Worm (Caenorhabditis elegans) whole organism, mixed stage, embryonic: Measurements from ENCODE around the gene alfa-1.

ENCODE experiments used
- ceh-43 ChIP-seq: fragments of 200-800 bp; sonication (Bioruptor generic); optimal IDR thresholded peaks from 2 replicates; lab custom pipeline; 2018; ENCODE audit warnings: mild to moderate bottlenecking, missing genetic modification characterization, moderate library complexity, missing compliant biosample characterization
- drap-1 ChIP-seq: fragments of 200-800 bp; sonication (Bioruptor generic); optimal IDR thresholded peaks from 3 replicates; lab custom pipeline; 2018; ENCODE audit warnings: mild to moderate bottlenecking, missing genetic modification characterization, missing compliant biosample characterization
- hlh-1 ChIP-seq: fragments of 150-350 bp; optimal IDR thresholded peaks from 2 replicates; lab custom pipeline; 2014; ENCODE audit warnings: missing biosample characterization, missing genetic modification reagents, missing genetic modification characterization
- lin-13 ChIP-seq: fragments of 150-350 bp; optimal IDR thresholded peaks from 2 replicates; lab custom pipeline; 2014; ENCODE audit warnings: missing biosample characterization, missing genetic modification characterization
- mab-5 ChIP-seq: fragments of 150-350 bp; optimal IDR thresholded peaks from 2 replicates; lab custom pipeline; 2014; ENCODE audit warnings: missing biosample characterization, missing genetic modification characterization
- mep-1 ChIP-seq: fragments of 150-350 bp; optimal IDR thresholded peaks from 2 replicates; lab custom pipeline; 2017; ENCODE audit warnings: missing biosample characterization, missing genetic modification reagents, missing genetic modification characterization, inconsistent platforms
- nhr-12 ChIP-seq: fragments of 150-350 bp; optimal IDR thresholded peaks from 2 replicates; lab custom pipeline; 2014; ENCODE audit warnings: missing biosample characterization, missing genetic modification characterization
- nhr-28 ChIP-seq: fragments of 150-350 bp; optimal IDR thresholded peaks from 2 replicates; lab custom pipeline; 2014; ENCODE audit warnings: missing biosample characterization, missing genetic modification characterization
- nhr-76 ChIP-seq: sonication (generic microtip); optimal IDR thresholded peaks from 2 replicates; lab custom pipeline; 2017; ENCODE audit warnings: missing biosample characterization, missing genetic modification characterization
- pha-4 ChIP-seq: fragments of 150-350 bp; optimal IDR thresholded peaks from 2 replicates; lab custom pipeline; 2018; ENCODE audit warnings: missing biosample characterization, missing genetic modification reagents, missing genetic modification characterization
- snpc-4 ChIP-seq: fragments of 150-350 bp; optimal IDR thresholded peaks from 2 replicates; lab custom pipeline; 2014; ENCODE audit warnings: missing biosample characterization, missing genetic modification characterization
- sptf-1 ChIP-seq: sonication (generic microtip); optimal IDR thresholded peaks from 2 replicates; lab custom pipeline; 2017; ENCODE audit warnings: mild to moderate bottlenecking, missing genetic modification characterization, moderate library complexity, missing compliant biosample characterization
- unc-62 ChIP-seq: fragments of 150-350 bp; optimal IDR thresholded peaks from 2 replicates; lab custom pipeline; 2014; ENCODE audit warnings: missing biosample characterization, missing genetic modification reagents, missing genetic modification characterization
- ztf-11 ChIP-seq: fragments of 150-350 bp; optimal IDR thresholded peaks from 2 replicates; lab custom pipeline; 2014; ENCODE audit warnings: missing biosample characterization, missing genetic modification characterization

DNA sequence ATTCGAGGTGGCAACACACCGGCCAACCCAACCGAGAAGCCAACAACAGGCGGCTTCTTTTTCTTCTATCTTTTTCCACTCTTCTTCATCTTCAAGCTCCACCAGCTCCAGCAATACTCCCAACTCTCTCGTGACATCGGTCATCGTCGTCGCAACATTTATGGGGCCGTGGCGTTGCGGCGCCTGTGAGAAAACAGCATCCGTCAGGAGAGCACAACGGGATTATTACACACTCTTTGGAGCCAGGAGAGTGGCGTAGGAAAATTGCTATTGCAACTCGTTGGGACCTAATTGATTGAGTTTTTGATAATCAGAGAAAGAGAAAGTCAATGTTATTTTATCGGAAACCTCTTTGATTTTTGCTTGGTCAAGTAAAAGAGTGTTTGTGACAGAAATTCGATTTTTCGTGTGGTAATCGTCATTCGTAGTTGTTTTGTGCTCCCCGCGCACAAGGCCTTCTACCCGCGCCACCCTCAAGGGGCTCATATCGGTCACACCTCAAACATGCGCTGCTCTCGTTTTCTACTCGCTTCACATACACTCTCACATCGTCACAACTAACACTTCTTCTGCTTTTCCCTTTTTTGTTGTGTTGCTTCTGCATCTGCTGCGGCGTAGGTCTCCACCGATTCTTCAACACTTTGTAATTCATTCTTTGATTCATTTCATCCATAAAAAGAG is 22.0 kb downstream of the alfa-1 start:
- TF ChIP-seq pha-4 (tag; lab: Kevin White, UChicago), result no peak
- no peak for TF ChIP-seq nhr-28
- no peak for TF ChIP-seq unc-62
- no peak for TF ChIP-seq ztf-11 (tag; lab: Kevin White, UChicago)
- TF ChIP-seq drap-1 (GFP tag; lab: Kevin White, UChicago), result no peak
- no peak for TF ChIP-seq nhr-76 (tag; lab: Kevin White, UChicago)
- peak; percentile 63 for TF ChIP-seq hlh-1
- TF ChIP-seq mab-5 (tag; lab: Kevin White, UChicago), result no peak
- TF ChIP-seq ceh-43 (GFP tag; lab: Kevin White, UChicago), result no peak
- TF ChIP-seq snpc-4, result no peak
- TF ChIP-seq sptf-1 (tag; lab: Kevin White, UChicago), result no peak
- TF ChIP-seq lin-13 (tag; lab: Kevin White, UChicago), result no peak
- TF ChIP-seq mep-1 (tag; lab: Kevin White, UChicago), result no peak
- TF ChIP-seq nhr-12 (tag; lab: Kevin White, UChicago), result no peak
